Fruit fly (Drosophila melanogaster): Measurements from ENCODE around the gene GC.

- TF ChIP-seq CG8478 (optimal IDR thresholded peaks at IDR 0.05) (no peak), CTCF (optimal IDR thresholded peaks at IDR 0.05) (no peak)
Observed at dm6 chr3L:1665544-1665943, 36.4 kb upstream of the GC start.
